Fruit fly (Drosophila melanogaster): Measurements from ENCODE around the gene per.
A peak's percentile ranks its signal among the peaks of the same experiment; 100 is the strongest.

Gene per

DNA sequence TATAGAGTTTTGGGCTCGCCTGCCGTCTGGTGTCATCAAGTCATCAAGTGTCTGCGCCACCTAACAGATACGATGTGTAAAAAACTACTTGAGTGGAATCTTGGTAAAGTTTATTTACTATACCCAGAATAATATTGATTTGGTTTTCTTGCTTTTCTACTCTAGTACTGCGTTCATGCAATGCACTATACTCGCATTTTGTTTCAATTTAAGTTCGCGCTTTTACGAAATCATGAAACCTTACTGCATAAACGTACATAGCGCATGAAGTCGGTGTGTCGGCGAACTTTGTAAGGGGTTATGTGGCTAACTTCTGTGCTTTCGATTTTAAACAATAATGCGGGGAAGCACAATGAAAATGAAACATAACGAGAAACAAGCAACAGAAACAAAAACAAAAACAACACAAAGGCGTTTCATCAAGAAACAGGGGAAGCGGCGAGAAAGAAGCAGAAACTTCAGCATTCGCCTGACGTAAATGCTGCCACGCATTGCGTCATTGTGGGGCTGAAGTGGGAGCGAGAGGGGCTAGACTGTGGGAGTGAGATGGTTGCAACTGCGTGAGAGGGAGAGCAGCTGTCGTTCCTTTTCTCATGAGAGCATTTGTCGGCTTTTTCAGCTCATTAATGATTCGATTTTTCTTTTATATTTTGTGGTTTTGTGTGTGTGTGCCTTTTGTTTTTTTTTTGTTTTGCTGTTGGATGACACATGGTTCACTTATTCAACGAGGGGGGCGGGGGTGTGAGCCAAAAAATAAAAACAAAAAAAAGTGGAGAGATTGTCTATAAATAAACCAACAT lies 33.1 kb upstream of the per start (continued):
- peak; percentile 49 for TF ChIP-seq run (tag; optimal IDR thresholded peaks at IDR 0.05)
- no peak for TF ChIP-seq CG12391 (tag; optimal IDR thresholded peaks at IDR 0.05)
- peak; percentile 84; the same call in 2 of the 3 replicates for TF ChIP-seq CG6175 (GFP tag; IDR thresholded peaks at IDR 0.05)
- TF ChIP-seq CG7839 (tag; optimal IDR thresholded peaks at IDR 0.05), result peak; percentile 4
- TF ChIP-seq Med (GFP tag), result peak; percentile 73
- peak in 1 of 2 experiments; percentile 46 for TF ChIP-seq Hr78 (GFP tag; optimal IDR thresholded peaks at IDR 0.05)
- TF ChIP-seq CG6654 (GFP tag; optimal IDR thresholded peaks at IDR 0.05), result no peak
- TF ChIP-seq Atf3 (GFP tag; optimal IDR thresholded peaks at IDR 0.05), result peak; percentile 36
- TF ChIP-seq nau (GFP tag; optimal IDR thresholded peaks at IDR 0.05), result peak; percentile 19
- no peak for TF ChIP-seq ap (GFP tag; IDR thresholded peaks at IDR 0.05)
- TF ChIP-seq CG4820 (GFP tag; optimal IDR thresholded peaks at IDR 0.05), result peak; percentile 80
- TF ChIP-seq slbo (GFP tag; IDR thresholded peaks at IDR 0.05), result peak; percentile 44; the same call in 1 of the 2 replicates
- TF ChIP-seq HmgZ (tag; optimal IDR thresholded peaks at IDR 0.05), result no peak
- TF ChIP-seq CG12659 (GFP tag; optimal IDR thresholded peaks at IDR 0.05), result no peak
- TF ChIP-seq Doc2 (GFP tag; IDR thresholded peaks at IDR 0.05), result no peak
- TF ChIP-seq dimm (GFP tag; IDR thresholded peaks at IDR 0.05), result no peak
- peak; percentile 32 for TF ChIP-seq CG3163 (GFP tag; optimal IDR thresholded peaks at IDR 0.05)
- no peak for TF ChIP-seq CG8765 (GFP tag; IDR thresholded peaks at IDR 0.05)
- TF ChIP-seq CG18764 (GFP tag; optimal IDR thresholded peaks at IDR 0.05), result no peak
- TF ChIP-seq B-H1 (GFP tag; IDR thresholded peaks at IDR 0.05), result no peak
- peak; percentile 41; the same call in 1 of the 2 replicates for TF ChIP-seq CG13287 (GFP tag; IDR thresholded peaks at IDR 0.05; ENCODE audit: partially characterized antibody)
- TF ChIP-seq Deaf1 (tag; optimal IDR thresholded peaks at IDR 0.05), result peak; percentile 22
- no peak for TF ChIP-seq CG8290 (GFP tag; optimal IDR thresholded peaks at IDR 0.05)
- peak in 1 of 2 experiments; percentile 18 for TF ChIP-seq CG8290 (tag; optimal IDR thresholded peaks at IDR 0.05)
- TF ChIP-seq pfk (GFP tag; optimal IDR thresholded peaks at IDR 0.05), result peak; percentile 84
- TF ChIP-seq tup (GFP tag; optimal IDR thresholded peaks at IDR 0.05), result no peak
- TF ChIP-seq sisA (GFP tag; IDR thresholded peaks at IDR 0.05), result no peak
- TF ChIP-seq Hr51 (GFP tag; optimal IDR thresholded peaks at IDR 0.05), result peak in 1 of 2 experiments; percentile 19
- TF ChIP-seq vvl (GFP tag; IDR thresholded peaks at IDR 0.05), result peak; percentile 42; the same call in 1 of the 2 replicates
- TF ChIP-seq CG4730 (GFP tag; IDR thresholded peaks at IDR 0.05), result no peak
- no peak for TF ChIP-seq lola (GFP tag; optimal IDR thresholded peaks at IDR 0.05)
- TF ChIP-seq CG32532 (GFP tag; IDR thresholded peaks at IDR 0.05), result peak; percentile 34; the same call in 1 of the 2 replicates
- TF ChIP-seq crol (GFP tag; IDR thresholded peaks at IDR 0.05), result peak; percentile 73; the same call in 1 of the 2 replicates
- TF ChIP-seq gro (GFP tag; optimal IDR thresholded peaks at IDR 0.05), result peak; percentile 36
- no peak for TF ChIP-seq ssp (GFP tag; IDR thresholded peaks at IDR 0.05)
- TF ChIP-seq pb (GFP tag; optimal IDR thresholded peaks at IDR 0.05), result no peak
- TF ChIP-seq pros (GFP tag; optimal IDR thresholded peaks at IDR 0.05), result peak; percentile 11
- peak; percentile 37; the same call in 1 of the 2 replicates for TF ChIP-seq CG4360 (GFP tag; IDR thresholded peaks at IDR 0.05)
- TF ChIP-seq CG9609 (GFP tag; optimal IDR thresholded peaks at IDR 0.05), result no peak
- peak; percentile 24 for TF ChIP-seq sens (GFP tag)

Measured in whole organism, embryonic.